Worm (Caenorhabditis elegans) whole organism, early embryonic: ENCODE results near the gene C17A2.4.

Experiments used
- F13C5.2 ChIP-seq: sonication (generic microtip); optimal IDR thresholded peaks from 2 replicates; lab custom pipeline; 2017; ENCODE audit warnings: mild to moderate bottlenecking, missing genetic modification characterization, inconsistent platforms, missing compliant biosample characterization
- ama-1 ChIP-seq: fragments of 150-350 bp; optimal IDR thresholded peaks from 2 replicates; lab custom pipeline; 2014
- flt-1 ChIP-seq: fragments of 200-800 bp; sonication (Bioruptor generic); IDR thresholded peaks from 2 replicates; pipeline ENCODE4 v1.3.6; 2022; ENCODE audit warnings: missing genetic modification characterization, missing compliant biosample characterization

ce11 chrII:3827801-3828200 is 11.9 kb upstream of the C17A2.4 start, which contains the start of gene F54D10.8:
- TF ChIP-seq flt-1 (GFP tag; lab: Robert Waterston, UW) (no peak), ama-1 (lab: Kevin White, UChicago) (no peak), F13C5.2 (tag; lab: Kevin White, UChicago) (no peak)
